Fruit fly (Drosophila melanogaster) whole organism, embryonic: ENCODE data around the gene fbl.

ENCODE experiments used
- Awh ChIP-seq: fragments of 200-800 bp; sonication (Bioruptor generic); IDR thresholded peaks from 2 replicates; pipeline ENCODE4, ENCODE4 v1.3.6; 2022; ENCODE audit warnings: missing biosample characterization, missing genetic modification characterization
- C15 ChIP-seq: fragments of 200-800 bp; sonication (Bioruptor generic); IDR thresholded peaks from 3 replicates; pipeline ENCODE4 v1.3.6; 2022; ENCODE audit warnings: missing biosample characterization, missing genetic modification characterization
- CG10431 ChIP-seq: fragments of 200-800 bp; sonication (Bioruptor generic); optimal IDR thresholded peaks from 3 replicates; lab custom pipeline; 2018; ENCODE audit warnings: missing biosample characterization, mild to moderate bottlenecking, missing genetic modification characterization
- CG10654 ChIP-seq: fragments of 200-800 bp; sonication (Bioruptor generic); optimal IDR thresholded peaks from 2 replicates; lab custom pipeline; 2016; ENCODE audit warnings: missing biosample characterization, missing genetic modification characterization
- CG14441 ChIP-seq: fragments of 200-800 bp; sonication (Bioruptor generic); IDR thresholded peaks from 2 replicates; pipeline ENCODE4 v1.3.6; 2022; ENCODE audit warnings: missing biosample characterization, missing genetic modification characterization
- CG14860 ChIP-seq: fragments of 200-800 bp; sonication (Bioruptor generic); IDR thresholded peaks from 3 replicates; pipeline ENCODE4 v1.3.6; 2022; ENCODE audit warnings: missing biosample characterization, missing genetic modification characterization; ENCODE audit not compliant: partially characterized antibody
- CG15269 ChIP-seq: fragments of 200-800 bp; sonication (Bioruptor generic); optimal IDR thresholded peaks from 2 replicates; lab custom pipeline; 2018; ENCODE audit warnings: missing biosample characterization, mild to moderate bottlenecking, missing genetic modification characterization, moderate library complexity
- CG1792 ChIP-seq: fragments of 200-800 bp; sonication (Bioruptor generic); optimal IDR thresholded peaks from 2 replicates; lab custom pipeline; 2016; ENCODE audit warnings: missing biosample characterization, missing genetic modification characterization
- CG18262 ChIP-seq: fragments of 200-800 bp; optimal IDR thresholded peaks from 3 replicates; lab custom pipeline; 2019; ENCODE audit warnings: missing biosample characterization, mild to moderate bottlenecking, missing genetic modification characterization, moderate library complexity
- CG2120 ChIP-seq: fragments of 200-800 bp; sonication (Bioruptor generic); optimal IDR thresholded peaks from 3 replicates; lab custom pipeline; 2016; ENCODE audit warnings: missing biosample characterization, missing genetic modification characterization
- CG2129 ChIP-seq: fragments of 200-800 bp; sonication (Bioruptor generic); IDR thresholded peaks from 2 replicates; pipeline ENCODE4 v1.3.6; 2022; ENCODE audit warnings: missing biosample characterization, missing genetic modification characterization; ENCODE audit not compliant: partially characterized antibody
- CG2202 ChIP-seq: fragments of 200-800 bp; sonication (Bioruptor generic); optimal IDR thresholded peaks from 2 replicates; lab custom pipeline; 2018; ENCODE audit warnings: missing biosample characterization, mild to moderate bottlenecking, missing genetic modification characterization
- CG2712 ChIP-seq: fragments of 200-800 bp; optimal IDR thresholded peaks from 3 replicates; lab custom pipeline; 2019; ENCODE audit warnings: missing biosample characterization, mild to moderate bottlenecking, missing genetic modification characterization, moderate library complexity
- CG30403 ChIP-seq: fragments of 200-800 bp; sonication (Bioruptor generic); optimal IDR thresholded peaks from 3 replicates; lab custom pipeline; 2016; ENCODE audit warnings: missing biosample characterization, missing genetic modification characterization
- CG3065 ChIP-seq: fragments of 200-800 bp; sonication (Bioruptor generic); optimal IDR thresholded peaks from 2 replicates; lab custom pipeline; 2016; ENCODE audit warnings: missing biosample characterization, missing genetic modification characterization
- CG31365 ChIP-seq: fragments of 200-800 bp; sonication (Bioruptor generic); optimal IDR thresholded peaks from 2 replicates; lab custom pipeline; 2018; ENCODE audit warnings: missing biosample characterization, mild to moderate bottlenecking, missing genetic modification characterization
- CG31388 ChIP-seq: fragments of 200-800 bp; sonication (Bioruptor generic); optimal IDR thresholded peaks from 2 replicates; lab custom pipeline; 2016; ENCODE audit warnings: missing biosample characterization, missing genetic modification characterization
- CG3838 ChIP-seq: fragments of 200-800 bp; sonication (Bioruptor generic); optimal IDR thresholded peaks from 3 replicates; lab custom pipeline; 2016; ENCODE audit warnings: missing biosample characterization, missing genetic modification characterization
- CG4424 ChIP-seq: fragments of 200-800 bp; sonication (Bioruptor generic); optimal IDR thresholded peaks from 3 replicates; lab custom pipeline; 2016; ENCODE audit warnings: missing biosample characterization, missing genetic modification characterization
- CG4730 ChIP-seq: fragments of 200-800 bp; sonication (Bioruptor generic); IDR thresholded peaks from 2 replicates; pipeline ENCODE4 v1.3.6; 2022; ENCODE audit warnings: missing biosample characterization, missing genetic modification characterization
- CG4820 ChIP-seq: fragments of 200-800 bp; sonication (Bioruptor generic); optimal IDR thresholded peaks from 3 replicates; lab custom pipeline; 2016; ENCODE audit warnings: missing biosample characterization, missing genetic modification characterization
- CG6791 ChIP-seq: fragments of 200-800 bp; sonication (Bioruptor generic); IDR thresholded peaks from 3 replicates; pipeline ENCODE4 v1.3.6; 2022; ENCODE audit warnings: missing biosample characterization, missing genetic modification characterization; ENCODE audit not compliant: partially characterized antibody
- CG7271 ChIP-seq: fragments of 200-800 bp; sonication (Bioruptor generic); optimal IDR thresholded peaks from 2 replicates; lab custom pipeline; 2018; ENCODE audit warnings: missing biosample characterization, mild to moderate bottlenecking, missing genetic modification characterization, moderate library complexity
- CG7963 ChIP-seq: fragments of 200-800 bp; sonication (Bioruptor generic); IDR thresholded peaks from 3 replicates; pipeline ENCODE4 v1.3.6; 2022; ENCODE audit warnings: missing biosample characterization, missing genetic modification characterization; ENCODE audit not compliant: partially characterized antibody
- CG7987 ChIP-seq: fragments of 200-800 bp; sonication (Bioruptor generic); optimal IDR thresholded peaks from 2 replicates; lab custom pipeline; 2018; ENCODE audit warnings: missing biosample characterization, mild to moderate bottlenecking, missing genetic modification characterization, moderate library complexity
- CG8478 ChIP-seq: fragments of >200 bp; optimal IDR thresholded peaks from 2 replicates; lab custom pipeline; 2018
- CG8944 ChIP-seq: fragments of 200-800 bp; sonication (Bioruptor generic); optimal IDR thresholded peaks from 3 replicates; lab custom pipeline; 2016; ENCODE audit warnings: missing biosample characterization, missing genetic modification characterization
- Dad ChIP-seq: fragments of 200-800 bp; sonication (Bioruptor generic); optimal IDR thresholded peaks from 3 replicates; lab custom pipeline; 2016; ENCODE audit warnings: missing biosample characterization, missing genetic modification characterization
- Doc3 ChIP-seq: fragments of 200-800 bp; sonication (Bioruptor generic); IDR thresholded peaks from 3 replicates; pipeline ENCODE4 v1.3.6; 2022; ENCODE audit warnings: missing biosample characterization, missing genetic modification characterization; ENCODE audit not compliant: partially characterized antibody
- Ets97D ChIP-seq: fragments of 200-800 bp; sonication (Bioruptor generic); optimal IDR thresholded peaks from 3 replicates; lab custom pipeline; 2016; ENCODE audit warnings: missing biosample characterization, missing genetic modification characterization
- HmgD ChIP-seq: fragments of 200-800 bp; sonication (Bioruptor generic); optimal IDR thresholded peaks from 3 replicates; lab custom pipeline; 2016; ENCODE audit warnings: missing biosample characterization, missing genetic modification characterization
- Max ChIP-seq: fragments of 200-800 bp; sonication (Bioruptor generic); optimal IDR thresholded peaks from 2 replicates; lab custom pipeline; 2016; ENCODE audit warnings: missing biosample characterization, mild to moderate bottlenecking, missing genetic modification characterization
- Ptx1 ChIP-seq: fragments of 200-800 bp; sonication (Bioruptor generic); IDR thresholded peaks from 2 replicates; pipeline ENCODE4 v1.3.6; 2022; ENCODE audit warnings: missing biosample characterization, missing genetic modification characterization
- Spps ChIP-seq: fragments of 200-800 bp; sonication (Bioruptor generic); optimal IDR thresholded peaks from 2 replicates; lab custom pipeline; 2018; ENCODE audit warnings: missing biosample characterization, mild to moderate bottlenecking, missing genetic modification characterization
- Ssrp ChIP-seq: fragments of 200-800 bp; sonication (Bioruptor generic); optimal IDR thresholded peaks from 2 replicates; lab custom pipeline; 2018; ENCODE audit warnings: missing biosample characterization, mild to moderate bottlenecking, missing genetic modification characterization, moderate library complexity
- Taf1 ChIP-seq: fragments of 200-800 bp; sonication (Bioruptor generic); IDR thresholded peaks from 2 replicates; pipeline ENCODE4 v1.3.6; 2022; ENCODE audit warnings: missing biosample characterization, missing genetic modification characterization
- bbx ChIP-seq: fragments of 200-800 bp; sonication (Bioruptor generic); IDR thresholded peaks from 2 replicates; pipeline ENCODE4 v1.3.6; 2022; ENCODE audit warnings: missing biosample characterization, missing genetic modification characterization; ENCODE audit not compliant: partially characterized antibody
- cg ChIP-seq: fragments of 200-800 bp; sonication (Bioruptor generic); optimal IDR thresholded peaks from 3 replicates; lab custom pipeline; 2019; ENCODE audit warnings: missing biosample characterization, mild to moderate bottlenecking, missing genetic modification characterization, moderate library complexity
- chm ChIP-seq: fragments of 200-800 bp; sonication (Bioruptor generic); IDR thresholded peaks from 2 replicates; pipeline ENCODE4 v1.3.6; 2022; ENCODE audit warnings: missing biosample characterization, missing genetic modification characterization
- dati ChIP-seq: fragments of 200-800 bp; sonication (Bioruptor generic); IDR thresholded peaks from 2 replicates; pipeline ENCODE4 v1.3.6; 2022; ENCODE audit warnings: missing biosample characterization, missing genetic modification characterization
- disco-r ChIP-seq: fragments of 200-800 bp; sonication (Bioruptor generic); optimal IDR thresholded peaks from 2 replicates; lab custom pipeline; 2016; ENCODE audit warnings: missing biosample characterization, missing genetic modification characterization
- dm ChIP-seq: fragments of 200-800 bp; sonication (Bioruptor generic); optimal IDR thresholded peaks from 3 replicates; lab custom pipeline; 2016; ENCODE audit warnings: missing biosample characterization, missing genetic modification characterization
- eve ChIP-seq, 2 experiments: fragments of >200 bp; optimal IDR thresholded peaks; 2 replicates each; lab custom pipeline; 2017; ENCODE audit warnings: missing biosample characterization in 2 of 2, missing genetic modification characterization in 2 of 2
- ftz-f1 ChIP-seq: fragments of 200-800 bp; sonication (Bioruptor generic); optimal IDR thresholded peaks from 2 replicates; lab custom pipeline; 2016; ENCODE audit warnings: missing biosample characterization, missing genetic modification characterization
- gce ChIP-seq: fragments of 200-800 bp; sonication (Bioruptor generic); IDR thresholded peaks from 3 replicates; pipeline ENCODE4 v1.3.6; 2022; ENCODE audit warnings: missing biosample characterization, missing genetic modification characterization
- gfzf ChIP-seq: fragments of 200-800 bp; sonication (Bioruptor generic); optimal IDR thresholded peaks from 2 replicates; lab custom pipeline; 2016; ENCODE audit warnings: missing biosample characterization, mild to moderate bottlenecking, missing genetic modification characterization, moderate library complexity
- pzg ChIP-seq: fragments of 200-800 bp; sonication (Bioruptor generic); optimal IDR thresholded peaks from 3 replicates; lab custom pipeline; 2018; ENCODE audit warnings: missing biosample characterization, mild to moderate bottlenecking, missing genetic modification characterization, moderate library complexity
- sd ChIP-seq: fragments of 200-800 bp; sonication (Bioruptor generic); optimal IDR thresholded peaks from 3 replicates; lab custom pipeline; 2018; ENCODE audit warnings: missing biosample characterization, mild to moderate bottlenecking, missing genetic modification characterization, moderate library complexity
- twi ChIP-seq: fragments of 200-800 bp; optimal IDR thresholded peaks from 2 replicates; lab custom pipeline; 2019; ENCODE audit warnings: missing biosample characterization, mild to moderate bottlenecking, missing genetic modification characterization, moderate library complexity
- vnd ChIP-seq: fragments of 200-800 bp; sonication (Bioruptor generic); IDR thresholded peaks from 3 replicates; pipeline ENCODE4 v1.3.6; 2022; ENCODE audit warnings: missing biosample characterization, missing genetic modification characterization; ENCODE audit not compliant: partially characterized antibody

fbl gene

DNA sequence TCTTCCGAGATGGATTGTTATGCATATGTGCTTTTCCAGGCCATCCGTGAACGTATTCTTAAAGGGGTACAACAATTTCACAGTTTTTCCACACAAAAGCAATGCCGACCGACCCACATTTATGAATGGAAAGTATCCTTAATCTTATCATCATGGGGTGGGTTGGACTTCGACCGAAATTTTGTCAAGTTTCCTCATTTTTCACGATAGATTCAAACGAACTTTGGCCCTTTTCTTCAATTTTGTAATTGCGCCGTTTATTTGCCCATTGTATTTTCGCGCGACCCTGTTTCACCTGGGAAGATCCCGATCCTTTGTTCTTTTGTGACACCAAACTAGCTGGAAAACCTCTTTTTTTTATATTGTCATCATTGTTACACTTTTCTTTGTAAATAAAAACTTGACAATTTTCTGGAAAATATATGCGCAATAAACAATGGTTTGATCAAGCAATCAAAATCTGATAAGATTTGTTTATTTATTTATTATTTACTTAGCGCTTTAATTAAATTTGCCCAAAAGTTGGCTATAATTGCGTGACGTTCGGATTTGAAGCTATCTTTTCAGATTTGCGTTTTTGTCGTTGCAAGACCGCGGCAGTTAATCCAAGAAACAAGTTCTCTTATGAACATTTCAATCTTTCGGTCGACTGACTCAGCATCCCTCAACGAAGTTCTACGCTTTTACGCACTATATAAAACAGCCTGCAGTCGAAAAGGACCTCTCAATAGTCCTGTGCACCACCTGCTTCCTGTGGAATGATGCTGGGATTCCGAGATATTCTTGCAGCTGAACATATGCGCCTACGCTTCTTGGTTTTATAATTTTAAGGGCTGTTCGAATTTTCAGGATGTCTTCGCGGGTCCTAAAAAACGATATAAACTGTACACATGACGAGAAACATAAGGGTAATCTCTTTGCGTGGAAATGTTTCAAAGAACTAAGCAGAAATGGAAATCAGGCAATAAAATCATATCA is 22.0 kb downstream of the fbl start (continued):
- TF ChIP-seq sd: no peak
- TF ChIP-seq pzg: no peak
- TF ChIP-seq CG14860: no peak
- no peak for TF ChIP-seq CG18262 (tag; lab: Kevin White, UChicago)
- no peak for TF ChIP-seq CG14441 (GFP tag; lab: Robert Waterston, UW)
- no peak for TF ChIP-seq CG4424 (GFP tag; lab: Kevin White, UChicago)
- no peak for TF ChIP-seq CG1792 (GFP tag; lab: Kevin White, UChicago)
- no peak for TF ChIP-seq CG10654 (GFP tag; lab: Kevin White, UChicago)
- TF ChIP-seq CG15269 (tag; lab: Kevin White, UChicago): peak; percentile 25
- TF ChIP-seq CG30403 (GFP tag; lab: Kevin White, UChicago): no peak
- TF ChIP-seq CG2120 (GFP tag; lab: Kevin White, UChicago): no peak
- no peak for TF ChIP-seq CG10431 (GFP tag; lab: Kevin White, UChicago)
- TF ChIP-seq CG8478 (lab: Kevin White, UChicago): no peak
- no peak for TF ChIP-seq disco-r (GFP tag; lab: Kevin White, UChicago)
- TF ChIP-seq Ssrp: no peak
- TF ChIP-seq bbx (GFP tag; lab: Robert Waterston, UW): no peak
- TF ChIP-seq Ptx1 (GFP tag; lab: Robert Waterston, UW): no peak
- peak; percentile 2 for TF ChIP-seq CG2712 (tag; lab: Kevin White, UChicago)
- no peak for TF ChIP-seq CG2129 (GFP tag; lab: Robert Waterston, UW)
- TF ChIP-seq chm (GFP tag; lab: Robert Waterston, UW): no peak
- no peak for TF ChIP-seq CG7963 (GFP tag; lab: Robert Waterston, UW)
- no peak for TF ChIP-seq vnd (GFP tag; lab: Robert Waterston, UW)
- no peak for TF ChIP-seq CG3065 (GFP tag; lab: Kevin White, UChicago)
- TF ChIP-seq C15: no peak
- no peak for TF ChIP-seq CG6791 (GFP tag; lab: Robert Waterston, UW)
- no peak for TF ChIP-seq Spps (tag; lab: Kevin White, UChicago)
- TF ChIP-seq CG31388 (GFP tag; lab: Kevin White, UChicago): no peak
- no peak for TF ChIP-seq HmgD
- TF ChIP-seq Awh (GFP tag; lab: Robert Waterston, UW): no peak
- no peak for TF ChIP-seq cg (GFP tag; lab: Kevin White, UChicago)
- TF ChIP-seq twi (tag; lab: Kevin White, UChicago): peak; percentile 65
- TF ChIP-seq CG4820 (GFP tag; lab: Kevin White, UChicago): no peak
- TF ChIP-seq CG7271: no peak
- no peak for TF ChIP-seq CG3838 (GFP tag; lab: Kevin White, UChicago)
- no peak for TF ChIP-seq CG8944 (GFP tag; lab: Kevin White, UChicago)
- no peak for TF ChIP-seq gfzf (GFP tag; lab: Kevin White, UChicago)
- TF ChIP-seq Dad (GFP tag; lab: Kevin White, UChicago): no peak
- TF ChIP-seq eve (GFP tag; optimal IDR thresholded peaks at IDR 0.05; lab: Kevin White, UChicago): no peak
- no peak for TF ChIP-seq gce (GFP tag; lab: Robert Waterston, UW)
- no peak for TF ChIP-seq dati (GFP tag; lab: Robert Waterston, UW)
- no peak for TF ChIP-seq CG31365
- peak; percentile 61 for TF ChIP-seq CG7987 (GFP tag; lab: Kevin White, UChicago)
- no peak for TF ChIP-seq Doc3 (GFP tag; lab: Robert Waterston, UW)
- TF ChIP-seq CG4730 (GFP tag; lab: Robert Waterston, UW): no peak
- TF ChIP-seq ftz-f1: no peak
- no peak for TF ChIP-seq dm (GFP tag; lab: Kevin White, UChicago)
- TF ChIP-seq Taf1 (GFP tag; lab: Robert Waterston, UW): no peak
- TF ChIP-seq CG2202: no peak
- no peak for TF ChIP-seq Max (GFP tag; lab: Kevin White, UChicago)
- TF ChIP-seq Ets97D (GFP tag; lab: Kevin White, UChicago): no peak
